Worm (Caenorhabditis elegans) whole organism, young adult: Measurements from ENCODE around the gene ins-11.

Experiments
- T26A5.8 ChIP-seq: sonication (generic microtip); optimal IDR thresholded peaks from 2 replicates; lab custom pipeline; 2016; ENCODE audit warnings: missing genetic modification characterization, missing compliant biosample characterization
- Y53G8AR.9 ChIP-seq: fragments of 200-800 bp; sonication (Bioruptor generic); conservative IDR thresholded peaks from 2 replicates; pipeline ENCODE4 v1.3.6; 2022; ENCODE audit warnings: missing genetic modification reagents, missing genetic modification characterization, missing compliant biosample characterization
- ama-1 ChIP-seq, 3 experiments: fragments of 150-350 bp in 1 of 3; sonication (generic microtip) in 2 of 3; optimal IDR thresholded peaks; 2 replicates each; lab custom pipeline; 2014 to 2018; ENCODE audit warnings: missing biosample characterization in 2 of 3, missing genetic modification characterization in 2 of 3, missing genetic modification reagents in 2 of 3
- madf-8 ChIP-seq: fragments of 200-800 bp; sonication (Bioruptor generic); conservative IDR thresholded peaks from 2 replicates; pipeline ENCODE4 v1.3.6; 2022; ENCODE audit warnings: missing genetic modification reagents, missing genetic modification characterization, missing compliant biosample characterization
- pha-4 ChIP-seq: fragments of 150-350 bp; sonication (generic microtip); optimal IDR thresholded peaks from 2 replicates; lab custom pipeline; 2014; ENCODE audit warnings: missing biosample characterization, missing genetic modification reagents, missing genetic modification characterization
- unc-62 ChIP-seq: fragments of 150-350 bp; optimal IDR thresholded peaks from 2 replicates; lab custom pipeline; 2014; ENCODE audit warnings: missing biosample characterization, missing genetic modification reagents, missing genetic modification characterization
- zfh-2 ChIP-seq: fragments of 200-800 bp; sonication (Bioruptor generic); conservative IDR thresholded peaks from 2 replicates; pipeline ENCODE4 v1.3.6; 2022; ENCODE audit warnings: missing genetic modification reagents, missing genetic modification characterization, missing compliant biosample characterization

ce11 chrII:5599326-5600044 lies 43.0 kb downstream of the ins-11 start, which contains the start of gene C17G10.10:
- no peak for TF ChIP-seq pha-4 (tag; lab: Kevin White, UChicago)
- peak; percentile 45 for TF ChIP-seq madf-8
- TF ChIP-seq zfh-2 (GFP tag; lab: Robert Waterston, UW), result no peak
- peak; percentile 83 for TF ChIP-seq ama-1 (optimal IDR thresholded peaks at IDR 0.05; lab: Kevin White, UChicago)
- TF ChIP-seq ama-1 (GFP tag; optimal IDR thresholded peaks at IDR 0.05; lab: Kevin White, UChicago), result no peak
- TF ChIP-seq Y53G8AR.9 (GFP tag; lab: Robert Waterston, UW), result peak; percentile 64; the same call in 1 of the 2 replicates
- TF ChIP-seq unc-62 (GFP tag; lab: Kevin White, UChicago), result no peak
- TF ChIP-seq T26A5.8 (tag; lab: Kevin White, UChicago), result no peak
